Worm (Caenorhabditis elegans) whole organism, L4/young adult: ENCODE results near the gene cyp-43A1.

Experiments
- W03F9.2 ChIP-seq: fragments of 150-350 bp; optimal IDR thresholded peaks from 2 replicates; lab custom pipeline; 2014; ENCODE audit warnings: missing biosample characterization, missing genetic modification characterization
- him-1 ChIP-seq: sonication (generic microtip); optimal IDR thresholded peaks from 2 replicates; lab custom pipeline; 2016; ENCODE audit warnings: missing genotype, missing genetic modification reagents, missing genetic modification characterization, missing compliant biosample characterization

ce11 chrX:5724544-5724943, 10.2 kb downstream of the cyp-43A1 start:
- TF ChIP-seq him-1 (tag; lab: Kevin White, UChicago) (no peak), W03F9.2 (tag; lab: Kevin White, UChicago) (no peak)
